Fruit fly (Drosophila melanogaster): ENCODE measurements around the gene CG1789.

Gene CG1789

DNA sequence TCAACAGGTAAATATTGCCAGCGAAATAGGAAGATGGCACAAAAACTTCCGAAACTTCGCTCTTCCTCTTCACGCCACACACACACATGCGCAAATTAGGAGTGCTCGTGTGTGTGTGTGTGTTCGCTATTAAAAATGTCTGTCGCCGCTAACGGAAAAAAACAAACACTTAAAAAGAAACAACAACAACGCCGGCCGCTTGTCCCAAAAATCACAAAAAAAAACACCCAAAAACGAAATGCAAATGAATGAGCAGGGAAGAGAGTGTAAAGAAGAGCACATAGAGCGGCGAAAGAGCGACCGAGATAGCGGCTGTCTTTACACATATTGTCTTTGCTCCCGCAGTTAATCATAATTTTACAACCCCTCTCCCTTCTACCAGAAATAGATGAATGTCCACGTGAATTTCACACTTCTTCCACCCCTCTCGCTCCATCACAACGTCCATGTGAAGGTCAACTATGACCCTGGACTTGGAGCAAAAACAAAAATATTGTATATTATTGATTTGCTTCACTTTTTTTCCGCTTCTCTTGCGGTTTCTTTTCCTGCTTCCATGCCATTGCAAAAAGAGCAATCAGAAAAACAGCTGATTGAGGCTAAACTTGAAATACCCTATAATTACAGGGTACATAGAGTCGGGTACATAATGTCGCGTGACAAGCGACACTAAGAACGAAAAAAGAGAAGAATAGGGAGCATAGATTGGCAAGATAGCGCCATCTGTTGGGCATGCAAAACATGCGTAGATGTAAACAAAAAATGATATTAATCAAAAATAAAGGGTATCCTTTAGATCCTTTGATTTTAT is 38.3 kb upstream of the CG1789 start (continued):
- TF ChIP-seq CG8281 (tag; optimal IDR thresholded peaks at IDR 0.05) (no peak), nerfin-2 (GFP tag; IDR thresholded peaks at IDR 0.05; ENCODE audit: partially characterized antibody) (no peak), vnd (GFP tag; IDR thresholded peaks at IDR 0.05; ENCODE audit: partially characterized antibody) (no peak), chinmo (GFP tag; IDR thresholded peaks at IDR 0.05; ENCODE audit: partially characterized antibody) (0 out of 4 replicates have a peak, but pooled peaks have one; percentile 54), sens (GFP tag) (peak; percentile 50), ara (GFP tag; IDR thresholded peaks at IDR 0.05) (no peak), bowl (GFP tag; IDR thresholded peaks at IDR 0.05) (no peak), odd (GFP tag; optimal IDR thresholded peaks at IDR 0.05) (no peak), gem (tag; optimal IDR thresholded peaks at IDR 0.05) (no peak), unc-4 (GFP tag; IDR thresholded peaks at IDR 0.05; ENCODE audit: partially characterized antibody) (no peak), Asciz (GFP tag; optimal IDR thresholded peaks at IDR 0.05) (no peak), pho (GFP tag; optimal IDR thresholded peaks at IDR 0.05) (no peak), CG6254 (GFP tag; optimal IDR thresholded peaks at IDR 0.05) (peak; percentile 91), dmrt11E (tag; optimal IDR thresholded peaks at IDR 0.05) (no peak), CG17829 (tag; optimal IDR thresholded peaks at IDR 0.05) (no peak), CG13894 (tag; optimal IDR thresholded peaks at IDR 0.05) (no peak), Myb (GFP tag; optimal IDR thresholded peaks at IDR 0.05) (no peak), CG13296 (GFP tag; optimal IDR thresholded peaks at IDR 0.05) (no peak), cg (GFP tag; optimal IDR thresholded peaks at IDR 0.05) (peak; percentile 82), CG32772 (GFP tag; IDR thresholded peaks at IDR 0.05) (0 out of 2 replicates have a peak, but pooled peaks have one; percentile 28), CG1233 (GFP tag; optimal IDR thresholded peaks at IDR 0.05) (no peak), HLH54F (GFP tag; optimal IDR thresholded peaks at IDR 0.05) (no peak), sug (tag; optimal IDR thresholded peaks at IDR 0.05) (no peak), bsh (GFP tag; optimal IDR thresholded peaks at IDR 0.05) (no peak), chn (GFP tag; optimal IDR thresholded peaks at IDR 0.05) (no peak), crp (GFP tag; optimal IDR thresholded peaks at IDR 0.05) (peak in 1 of 2 experiments; percentile 13), CG14441 (GFP tag; IDR thresholded peaks at IDR 0.05) (no peak), Rx (GFP tag; IDR thresholded peaks at IDR 0.05) (no peak), disco-r (GFP tag; optimal IDR thresholded peaks at IDR 0.05) (no peak), CG8290 (GFP tag; optimal IDR thresholded peaks at IDR 0.05) (no peak), CG8290 (tag; optimal IDR thresholded peaks at IDR 0.05) (peak in 1 of 2 experiments; percentile 0), CG3726 (GFP tag; IDR thresholded peaks at IDR 0.05) (no peak), sqz (GFP tag; optimal IDR thresholded peaks at IDR 0.05) (peak; percentile 62), vfl (GFP tag; optimal IDR thresholded peaks at IDR 0.05) (no peak), CG6272 (GFP tag; IDR thresholded peaks at IDR 0.05) (no peak), CG13775 (GFP tag; optimal IDR thresholded peaks at IDR 0.05) (no peak), scrt (GFP tag; optimal IDR thresholded peaks at IDR 0.05) (peak; percentile 37), CG2875 (GFP tag; optimal IDR thresholded peaks at IDR 0.05) (no peak), zen (tag; optimal IDR thresholded peaks at IDR 0.05) (no peak), CG1024 (GFP tag; IDR thresholded peaks at IDR 0.05) (no peak), tin (GFP tag; optimal IDR thresholded peaks at IDR 0.05) (no peak), CG16815 (GFP tag; optimal IDR thresholded peaks at IDR 0.05) (no peak), Hmx (GFP tag; optimal IDR thresholded peaks at IDR 0.05) (no peak), Nf-YC (tag; optimal IDR thresholded peaks at IDR 0.05) (no peak), Lim3 (GFP tag; IDR thresholded peaks at IDR 0.05) (no peak), CG17802 (tag; optimal IDR thresholded peaks at IDR 0.05) (no peak), Xbp1 (GFP tag; optimal IDR thresholded peaks at IDR 0.05) (no peak), CG7556 (GFP tag; optimal IDR thresholded peaks at IDR 0.05) (no peak), Ets65A (GFP tag) (no peak), Oaz (GFP tag; IDR thresholded peaks at IDR 0.05) (no peak)

Measured in whole organism, embryonic.